Worm (Caenorhabditis elegans) whole organism, mixed stage, embryonic: ENCODE data around the gene syd-9.
A peak's percentile ranks its signal among the peaks of the same experiment; 100 is the strongest.

Experiments
- M03D4.4 ChIP-seq: sonication (generic microtip); optimal IDR thresholded peaks from 2 replicates; lab custom pipeline; 2017; ENCODE audit warnings: mild to moderate bottlenecking, missing genetic modification characterization, missing compliant biosample characterization
- bed-3 ChIP-seq: fragments of 200-800 bp; sonication (Bioruptor generic); optimal IDR thresholded peaks from 3 replicates; lab custom pipeline; 2018; ENCODE audit warnings: mild to moderate bottlenecking, missing genetic modification characterization, moderate library complexity, missing compliant biosample characterization
- blmp-1 ChIP-seq: fragments of 150-350 bp; optimal IDR thresholded peaks from 2 replicates; lab custom pipeline; 2014; ENCODE audit warnings: missing biosample characterization, missing genetic modification characterization
- ceh-39 ChIP-seq: fragments of 150-350 bp; optimal IDR thresholded peaks from 2 replicates; lab custom pipeline; 2014; ENCODE audit warnings: missing biosample characterization, missing genetic modification characterization
- ceh-43 ChIP-seq: fragments of 200-800 bp; sonication (Bioruptor generic); optimal IDR thresholded peaks from 2 replicates; lab custom pipeline; 2018; ENCODE audit warnings: mild to moderate bottlenecking, missing genetic modification characterization, moderate library complexity, missing compliant biosample characterization
- ceh-83 ChIP-seq: fragments of 200-800 bp; sonication (Bioruptor generic); optimal IDR thresholded peaks from 2 replicates; lab custom pipeline; 2018; ENCODE audit warnings: mild to moderate bottlenecking, missing genetic modification characterization, missing compliant biosample characterization
- ces-1 ChIP-seq: fragments of 150-350 bp; optimal IDR thresholded peaks from 2 replicates; lab custom pipeline; 2014; ENCODE audit warnings: missing biosample characterization, missing genetic modification reagents, missing genetic modification characterization
- cnd-1 ChIP-seq: fragments of 200-800 bp; sonication (Bioruptor generic); optimal IDR thresholded peaks from 2 replicates; lab custom pipeline; 2018; ENCODE audit warnings: mild to moderate bottlenecking, missing genetic modification characterization, missing compliant biosample characterization
- drap-1 ChIP-seq: fragments of 200-800 bp; sonication (Bioruptor generic); optimal IDR thresholded peaks from 3 replicates; lab custom pipeline; 2018; ENCODE audit warnings: mild to moderate bottlenecking, missing genetic modification characterization, missing compliant biosample characterization
- elt-1 ChIP-seq: sonication (generic microtip); optimal IDR thresholded peaks from 2 replicates; lab custom pipeline; 2017; ENCODE audit warnings: missing genetic modification characterization, mild to moderate bottlenecking, missing compliant biosample characterization, antibody characterized with exemption, moderate library complexity, borderline replicate concordance; ENCODE audit not compliant: insufficient read depth
- elt-3 ChIP-seq: fragments of 150-350 bp; optimal IDR thresholded peaks from 2 replicates; lab custom pipeline; 2014; ENCODE audit warnings: missing biosample characterization, missing genetic modification characterization
- flh-1 ChIP-seq: fragments of 200-800 bp; sonication (Bioruptor generic); optimal IDR thresholded peaks from 2 replicates; lab custom pipeline; 2018; ENCODE audit warnings: mild to moderate bottlenecking, missing genetic modification characterization, moderate library complexity, missing compliant biosample characterization
- ham-2 ChIP-seq: fragments of 200-800 bp; sonication (Bioruptor generic); optimal IDR thresholded peaks from 2 replicates; lab custom pipeline; 2018; ENCODE audit warnings: mild to moderate bottlenecking, missing genetic modification characterization, missing compliant biosample characterization
- hlh-1 ChIP-seq: fragments of 150-350 bp; optimal IDR thresholded peaks from 2 replicates; lab custom pipeline; 2014; ENCODE audit warnings: missing biosample characterization, missing genetic modification reagents, missing genetic modification characterization
- lin-13 ChIP-seq: fragments of 150-350 bp; optimal IDR thresholded peaks from 2 replicates; lab custom pipeline; 2014; ENCODE audit warnings: missing biosample characterization, missing genetic modification characterization
- lin-32 ChIP-seq: fragments of 200-800 bp; sonication (Bioruptor generic); optimal IDR thresholded peaks from 2 replicates; lab custom pipeline; 2018; ENCODE audit warnings: mild to moderate bottlenecking, missing genetic modification characterization, missing compliant biosample characterization
- lsy-2 ChIP-seq: fragments of 150-350 bp; optimal IDR thresholded peaks from 2 replicates; lab custom pipeline; 2014; ENCODE audit warnings: missing biosample characterization, missing genetic modification characterization
- mab-5 ChIP-seq: fragments of 150-350 bp; optimal IDR thresholded peaks from 2 replicates; lab custom pipeline; 2014; ENCODE audit warnings: missing biosample characterization, missing genetic modification characterization
- mep-1 ChIP-seq: fragments of 150-350 bp; optimal IDR thresholded peaks from 2 replicates; lab custom pipeline; 2017; ENCODE audit warnings: missing biosample characterization, missing genetic modification reagents, missing genetic modification characterization, inconsistent platforms
- mls-2 ChIP-seq: sonication (generic microtip); optimal IDR thresholded peaks from 2 replicates; lab custom pipeline; 2016; ENCODE audit warnings: mild to moderate bottlenecking, missing genetic modification characterization, moderate library complexity, missing compliant biosample characterization
- nhr-12 ChIP-seq: fragments of 150-350 bp; optimal IDR thresholded peaks from 2 replicates; lab custom pipeline; 2014; ENCODE audit warnings: missing biosample characterization, missing genetic modification characterization
- nhr-2 ChIP-seq: fragments of 150-350 bp; optimal IDR thresholded peaks from 2 replicates; lab custom pipeline; 2014; ENCODE audit warnings: missing biosample characterization, missing genetic modification characterization
- nhr-237 ChIP-seq: fragments of 150-350 bp; optimal IDR thresholded peaks from 2 replicates; lab custom pipeline; 2014; ENCODE audit warnings: missing biosample characterization, missing genetic modification characterization
- nhr-28 ChIP-seq: fragments of 150-350 bp; optimal IDR thresholded peaks from 2 replicates; lab custom pipeline; 2014; ENCODE audit warnings: missing biosample characterization, missing genetic modification characterization
- nhr-76 ChIP-seq: sonication (generic microtip); optimal IDR thresholded peaks from 2 replicates; lab custom pipeline; 2017; ENCODE audit warnings: missing biosample characterization, missing genetic modification characterization
- pha-4 ChIP-seq: fragments of 150-350 bp; optimal IDR thresholded peaks from 2 replicates; lab custom pipeline; 2018; ENCODE audit warnings: missing biosample characterization, missing genetic modification reagents, missing genetic modification characterization
- sem-2 ChIP-seq: fragments of 200-800 bp; sonication (Bioruptor generic); optimal IDR thresholded peaks from 2 replicates; lab custom pipeline; 2018; ENCODE audit warnings: mild to moderate bottlenecking, missing genetic modification characterization, missing compliant biosample characterization
- snpc-4 ChIP-seq: fragments of 150-350 bp; optimal IDR thresholded peaks from 2 replicates; lab custom pipeline; 2014; ENCODE audit warnings: missing biosample characterization, missing genetic modification characterization
- sptf-1 ChIP-seq: sonication (generic microtip); optimal IDR thresholded peaks from 2 replicates; lab custom pipeline; 2017; ENCODE audit warnings: mild to moderate bottlenecking, missing genetic modification characterization, moderate library complexity, missing compliant biosample characterization
- tbx-8 ChIP-seq: fragments of 200-800 bp; sonication (Bioruptor generic); optimal IDR thresholded peaks from 2 replicates; lab custom pipeline; 2018; ENCODE audit warnings: mild to moderate bottlenecking, missing genetic modification characterization, moderate library complexity, missing compliant biosample characterization
- unc-120 ChIP-seq: sonication (generic microtip); optimal IDR thresholded peaks from 2 replicates; lab custom pipeline; 2017; ENCODE audit warnings: missing genetic modification characterization, missing compliant biosample characterization; ENCODE audit not compliant: poor library complexity, severe bottlenecking
- unc-39 ChIP-seq: fragments of 150-350 bp; optimal IDR thresholded peaks from 2 replicates; lab custom pipeline; 2014; ENCODE audit warnings: missing biosample characterization, missing genetic modification characterization
- unc-62 ChIP-seq: fragments of 150-350 bp; optimal IDR thresholded peaks from 2 replicates; lab custom pipeline; 2014; ENCODE audit warnings: missing biosample characterization, missing genetic modification reagents, missing genetic modification characterization
- zip-8 ChIP-seq: fragments of 150-350 bp; optimal IDR thresholded peaks from 2 replicates; lab custom pipeline; 2014; ENCODE audit warnings: missing biosample characterization, missing genetic modification characterization
- ztf-11 ChIP-seq: fragments of 150-350 bp; optimal IDR thresholded peaks from 2 replicates; lab custom pipeline; 2014; ENCODE audit warnings: missing biosample characterization, missing genetic modification characterization

The syd-9 gene

ce11 chrX:7181627-7182026 is 36.3 kb upstream of the syd-9 start:
- TF ChIP-seq nhr-237 (tag; lab: Kevin White, UChicago) (peak; percentile 92), ztf-11 (tag; lab: Kevin White, UChicago) (no peak), nhr-76 (no peak), cnd-1 (tag; lab: Kevin White, UChicago) (peak; percentile 25), snpc-4 (no peak), nhr-28 (tag; lab: Kevin White, UChicago) (no peak), flh-1 (no peak), mls-2 (tag; lab: Kevin White, UChicago) (no peak), pha-4 (tag; lab: Kevin White, UChicago) (peak; percentile 86), drap-1 (GFP tag; lab: Kevin White, UChicago) (peak; percentile 3), blmp-1 (tag; lab: Kevin White, UChicago) (no peak), lsy-2 (tag; lab: Kevin White, UChicago) (peak; percentile 37), lin-32 (GFP tag; lab: Kevin White, UChicago) (no peak), hlh-1 (tag; lab: Kevin White, UChicago) (peak; percentile 36), nhr-2 (tag; lab: Kevin White, UChicago) (no peak), sptf-1 (tag; lab: Kevin White, UChicago) (no peak), unc-62 (no peak), M03D4.4 (tag; lab: Kevin White, UChicago) (no peak), ceh-39 (tag; lab: Kevin White, UChicago) (no peak), ces-1 (peak; percentile 19), ceh-83 (GFP tag; lab: Kevin White, UChicago) (no peak), elt-3 (tag; lab: Kevin White, UChicago) (peak; percentile 72), lin-13 (tag; lab: Kevin White, UChicago) (no peak), elt-1 (tag; lab: Kevin White, UChicago) (no peak), mep-1 (tag; lab: Kevin White, UChicago) (no peak)

ce11 chrX:7187602-7188001 is 30.3 kb upstream of the syd-9 start, which contains the start of gene C55B6.4:
Gene C55B6.4 (minus strand): TSS chrX:7187702.
- TF ChIP-seq flh-1 (no peak), elt-1 (tag; lab: Kevin White, UChicago) (no peak), nhr-237 (tag; lab: Kevin White, UChicago) (no peak), ham-2 (GFP tag; lab: Kevin White, UChicago) (no peak), elt-3 (tag; lab: Kevin White, UChicago) (no peak), tbx-8 (GFP tag; lab: Kevin White, UChicago) (no peak), snpc-4 (no peak), mls-2 (tag; lab: Kevin White, UChicago) (no peak), nhr-12 (tag; lab: Kevin White, UChicago) (no peak), nhr-2 (tag; lab: Kevin White, UChicago) (no peak), blmp-1 (tag; lab: Kevin White, UChicago) (no peak), zip-8 (no peak), ceh-43 (GFP tag; lab: Kevin White, UChicago) (no peak), lin-32 (GFP tag; lab: Kevin White, UChicago) (no peak), mab-5 (tag; lab: Kevin White, UChicago) (no peak), pha-4 (tag; lab: Kevin White, UChicago) (no peak)
- TF ChIP-seq, all 35 proteins: peak for 0

- TF ChIP-seq sptf-1 (tag; lab: Kevin White, UChicago): no peak
- TF ChIP-seq tbx-8 (GFP tag; lab: Kevin White, UChicago): no peak
- no peak for TF ChIP-seq ceh-39 (tag; lab: Kevin White, UChicago)
- no peak for TF ChIP-seq mab-5 (tag; lab: Kevin White, UChicago)
- no peak for TF ChIP-seq lin-32 (GFP tag; lab: Kevin White, UChicago)
- no peak for TF ChIP-seq ces-1
- no peak for TF ChIP-seq hlh-1 (tag; lab: Kevin White, UChicago)
Measured at ce11 chrX:7191882-7192281, 26.0 kb upstream of the syd-9 start, which contains the start of gene C55B6.7. Gene C55B6.7 (minus strand): TSS chrX:7191982.

DNA sequence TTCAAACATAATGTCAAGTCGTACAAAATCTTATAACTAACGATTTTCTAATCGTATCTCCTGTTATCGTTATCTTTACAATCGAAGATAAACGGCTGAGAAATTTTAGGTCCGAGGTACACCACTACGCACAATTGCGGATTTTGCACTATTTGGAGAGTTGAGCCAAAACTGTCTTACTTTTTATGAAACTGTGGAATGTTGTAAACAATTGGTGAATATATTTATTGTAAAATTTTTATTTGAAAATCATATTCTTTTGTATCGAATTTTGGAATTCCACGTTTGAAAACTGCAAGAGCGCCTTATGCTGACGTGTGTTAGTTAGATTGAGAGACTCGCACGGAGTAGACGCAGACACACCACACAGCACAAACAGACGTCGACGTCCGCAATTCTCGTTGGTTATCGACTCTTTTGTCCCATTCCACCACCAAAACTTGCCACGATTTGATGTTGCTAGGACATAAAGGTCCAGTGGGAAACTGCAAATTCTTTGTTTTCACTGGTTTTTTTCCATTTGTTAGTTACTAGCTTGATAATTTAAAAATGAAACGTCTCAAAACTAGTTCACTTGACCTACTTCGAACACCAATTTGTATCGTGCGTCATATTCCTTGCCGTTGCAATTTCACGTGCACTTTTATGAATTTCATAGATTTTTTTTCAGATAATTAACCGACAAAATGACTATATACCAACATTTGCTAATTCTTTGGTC is 23.8 kb upstream of the syd-9 start, which contains the start of gene dnj-7:
Gene dnj-7, plus strand, starts transcription at position 671 of the 721 bp plus-strand sequence.
- peak; percentile 17 for TF ChIP-seq ceh-39 (tag; lab: Kevin White, UChicago)
- peak; percentile 11 for TF ChIP-seq M03D4.4 (tag; lab: Kevin White, UChicago)
- TF ChIP-seq cnd-1 (tag; lab: Kevin White, UChicago): no peak
- no peak for TF ChIP-seq ceh-43 (GFP tag; lab: Kevin White, UChicago)
- TF ChIP-seq sptf-1 (tag; lab: Kevin White, UChicago): no peak
- TF ChIP-seq unc-39 (tag; lab: Kevin White, UChicago): no peak
- TF ChIP-seq mep-1 (tag; lab: Kevin White, UChicago): peak; percentile 11
- peak; percentile 50 for TF ChIP-seq ces-1
- TF ChIP-seq bed-3: no peak
- no peak for TF ChIP-seq flh-1
- no peak for TF ChIP-seq snpc-4
- peak; percentile 32 for TF ChIP-seq unc-120 (tag; lab: Kevin White, UChicago)
- TF ChIP-seq lin-13 (tag; lab: Kevin White, UChicago): no peak
- TF ChIP-seq nhr-237 (tag; lab: Kevin White, UChicago): no peak
- TF ChIP-seq ham-2 (GFP tag; lab: Kevin White, UChicago): no peak
- TF ChIP-seq pha-4 (tag; lab: Kevin White, UChicago): no peak
- no peak for TF ChIP-seq nhr-28 (tag; lab: Kevin White, UChicago)
- TF ChIP-seq lsy-2 (tag; lab: Kevin White, UChicago): peak; percentile 26
- TF ChIP-seq mab-5 (tag; lab: Kevin White, UChicago): no peak
- peak; percentile 24 for TF ChIP-seq tbx-8 (GFP tag; lab: Kevin White, UChicago)
- TF ChIP-seq ztf-11 (tag; lab: Kevin White, UChicago): no peak
- TF ChIP-seq lin-32 (GFP tag; lab: Kevin White, UChicago): no peak
- TF ChIP-seq drap-1 (GFP tag; lab: Kevin White, UChicago): no peak
- TF ChIP-seq elt-3 (tag; lab: Kevin White, UChicago): peak; percentile 62
- no peak for TF ChIP-seq ceh-83 (GFP tag; lab: Kevin White, UChicago)
- peak; percentile 33 for TF ChIP-seq elt-1 (tag; lab: Kevin White, UChicago)
- no peak for TF ChIP-seq sem-2 (GFP tag; lab: Kevin White, UChicago)
- TF ChIP-seq unc-62: no peak
- no peak for TF ChIP-seq blmp-1 (tag; lab: Kevin White, UChicago)
- no peak for TF ChIP-seq nhr-12 (tag; lab: Kevin White, UChicago)
- no peak for TF ChIP-seq nhr-76
- no peak for TF ChIP-seq mls-2 (tag; lab: Kevin White, UChicago)
- TF ChIP-seq hlh-1 (tag; lab: Kevin White, UChicago): no peak
